Fruit fly (Drosophila melanogaster) whole organism, embryonic: ENCODE results near the gene CG10214.

Source experiments
- Atf3 ChIP-seq: fragments of 200-800 bp; sonication (Bioruptor generic); optimal IDR thresholded peaks from 3 replicates; lab custom pipeline; 2016; ENCODE audit warnings: missing biosample characterization, missing genetic modification characterization
- B-H2 ChIP-seq: fragments of 200-800 bp; sonication (Bioruptor generic); optimal IDR thresholded peaks from 2 replicates; lab custom pipeline; 2018; ENCODE audit warnings: missing biosample characterization, mild to moderate bottlenecking, missing genetic modification characterization
- Blimp-1 ChIP-seq: fragments of 200-800 bp; sonication (Bioruptor generic); optimal IDR thresholded peaks from 3 replicates; lab custom pipeline; 2018; ENCODE audit warnings: missing biosample characterization, missing genetic modification characterization, mild to moderate bottlenecking, moderate library complexity, missing genetic modification reagents
- CG10543 ChIP-seq: fragments of 200-800 bp; sonication (Bioruptor generic); optimal IDR thresholded peaks from 3 replicates; lab custom pipeline; 2017; ENCODE audit warnings: missing biosample characterization, mild to moderate bottlenecking, missing genetic modification characterization, moderate library complexity
- CG11085 ChIP-seq: fragments of 200-800 bp; sonication (Bioruptor generic); IDR thresholded peaks from 2 replicates; pipeline ENCODE4 v1.3.6; 2022; ENCODE audit warnings: missing biosample characterization, missing genetic modification characterization
- CG12659 ChIP-seq: fragments of 200-800 bp; sonication (Bioruptor generic); optimal IDR thresholded peaks from 3 replicates; lab custom pipeline; 2017; ENCODE audit warnings: mild to moderate bottlenecking, missing biosample characterization, missing genetic modification reagents, missing genetic modification characterization
- CG13775 ChIP-seq: fragments of 200-800 bp; sonication (Bioruptor generic); optimal IDR thresholded peaks from 3 replicates; lab custom pipeline; 2017; ENCODE audit warnings: missing biosample characterization, mild to moderate bottlenecking, missing genetic modification characterization
- CG14014 ChIP-seq: fragments of 200-800 bp; sonication (Bioruptor generic); IDR thresholded peaks from 2 replicates; pipeline ENCODE4 v1.3.6; 2022; ENCODE audit warnings: missing biosample characterization, missing genetic modification characterization
- CG1603 ChIP-seq: fragments of 200-800 bp; sonication (Bioruptor generic); optimal IDR thresholded peaks from 2 replicates; lab custom pipeline; 2019; ENCODE audit warnings: missing biosample characterization, mild to moderate bottlenecking, missing genetic modification characterization, moderate library complexity
- CG16815 ChIP-seq: fragments of 200-800 bp; sonication (Bioruptor generic); optimal IDR thresholded peaks from 3 replicates; lab custom pipeline; 2017; ENCODE audit warnings: missing biosample characterization, mild to moderate bottlenecking, missing genetic modification characterization
- CG17328 ChIP-seq: fragments of 200-800 bp; sonication (Bioruptor generic); IDR thresholded peaks from 2 replicates; pipeline ENCODE4 v1.3.6; 2022; ENCODE audit warnings: missing biosample characterization, missing genetic modification characterization
- CG17612 ChIP-seq: fragments of 200-800 bp; sonication (Bioruptor generic); IDR thresholded peaks from 2 replicates; pipeline ENCODE4 v1.3.6; 2022; ENCODE audit warnings: missing biosample characterization, missing genetic modification characterization
- CG2116 ChIP-seq: fragments of 200-800 bp; sonication (Bioruptor generic); optimal IDR thresholded peaks from 3 replicates; lab custom pipeline; 2018; ENCODE audit warnings: missing biosample characterization, mild to moderate bottlenecking, missing genetic modification characterization
- CG3163 ChIP-seq: fragments of 200-800 bp; sonication (Bioruptor generic); optimal IDR thresholded peaks from 3 replicates; lab custom pipeline; 2016; ENCODE audit warnings: missing biosample characterization, missing genetic modification characterization
- CG6689 ChIP-seq: fragments of 200-800 bp; sonication (Bioruptor generic); IDR thresholded peaks from 2 replicates; pipeline ENCODE4 v1.3.6; 2022; ENCODE audit warnings: missing biosample characterization, missing genetic modification characterization
- CG6765 ChIP-seq: fragments of 200-800 bp; sonication (Bioruptor generic); optimal IDR thresholded peaks from 3 replicates; lab custom pipeline; 2017; ENCODE audit warnings: missing biosample characterization, mild to moderate bottlenecking, missing genetic modification characterization
- CG8290 ChIP-seq, 3 experiments: fragments of 200-800 bp; sonication (Bioruptor generic); optimal IDR thresholded peaks; 2 replicates each; lab custom pipeline; 2016 to 2019; ENCODE audit warnings: missing biosample characterization in 3 of 3, missing genetic modification characterization in 3 of 3, mild to moderate bottlenecking in 2 of 3, moderate library complexity in 1 of 3
- CG9817 ChIP-seq: fragments of 200-800 bp; sonication (Bioruptor generic); optimal IDR thresholded peaks from 2 replicates; lab custom pipeline; 2018; ENCODE audit warnings: missing biosample characterization, mild to moderate bottlenecking, missing genetic modification characterization, moderate library complexity
- Camta ChIP-seq: fragments of 200-800 bp; sonication (Bioruptor generic); optimal IDR thresholded peaks from 2 replicates; lab custom pipeline; 2016; ENCODE audit warnings: missing biosample characterization, missing genetic modification characterization
- CoRest ChIP-seq: fragments of 200-800 bp; sonication (Bioruptor generic); optimal IDR thresholded peaks from 3 replicates; lab custom pipeline; 2018; ENCODE audit warnings: missing biosample characterization, mild to moderate bottlenecking, missing genetic modification characterization, moderate library complexity
- CrebB ChIP-seq: fragments of 200-800 bp; sonication (Bioruptor generic); optimal IDR thresholded peaks from 3 replicates; lab custom pipeline; 2018; ENCODE audit warnings: missing biosample characterization, mild to moderate bottlenecking, missing genetic modification characterization
- Dp ChIP-seq: fragments of 200-800 bp; sonication (Bioruptor generic); optimal IDR thresholded peaks from 2 replicates; lab custom pipeline; 2018; ENCODE audit warnings: missing biosample characterization, mild to moderate bottlenecking, missing genetic modification characterization, moderate library complexity
- Dref ChIP-seq: fragments of 200-800 bp; sonication (Bioruptor generic); IDR thresholded peaks from 2 replicates; pipeline ENCODE4 v1.3.6; 2022; ENCODE audit warnings: missing biosample characterization, missing genetic modification characterization
- Fer3 ChIP-seq: fragments of 200-800 bp; sonication (Bioruptor generic); optimal IDR thresholded peaks from 2 replicates; lab custom pipeline; 2018; ENCODE audit warnings: missing biosample characterization, mild to moderate bottlenecking, missing genetic modification characterization, moderate library complexity
- Hmr ChIP-seq: fragments of 200-800 bp; sonication (Bioruptor generic); optimal IDR thresholded peaks from 3 replicates; lab custom pipeline; 2017; ENCODE audit warnings: mild to moderate bottlenecking, missing biosample characterization, missing genetic modification reagents, missing genetic modification characterization
- Hsf ChIP-seq: fragments of 200-800 bp; sonication (Bioruptor generic); optimal IDR thresholded peaks from 3 replicates; lab custom pipeline; 2016; ENCODE audit warnings: missing biosample characterization, missing genetic modification characterization
- Kr ChIP-seq: fragments of 200-800 bp; sonication (Bioruptor generic); optimal IDR thresholded peaks from 2 replicates; lab custom pipeline; 2017; ENCODE audit warnings: missing biosample characterization, mild to moderate bottlenecking, missing genetic modification characterization
- Mrtf ChIP-seq: fragments of 200-800 bp; sonication (Bioruptor generic); IDR thresholded peaks from 3 replicates; pipeline ENCODE4 v1.3.6; 2022; ENCODE audit warnings: missing biosample characterization, missing genetic modification characterization
- NFAT ChIP-seq: fragments of 200-800 bp; sonication (Bioruptor generic); IDR thresholded peaks from 2 replicates; pipeline ENCODE4 v1.3.6; 2022; ENCODE audit warnings: missing biosample characterization, missing genetic modification characterization
- Six4 ChIP-seq: fragments of 200-800 bp; sonication (Bioruptor generic); optimal IDR thresholded peaks from 2 replicates; lab custom pipeline; 2016; ENCODE audit warnings: missing biosample characterization, missing genetic modification characterization
- TFAM ChIP-seq: fragments of 200-800 bp; sonication (Bioruptor generic); optimal IDR thresholded peaks from 2 replicates; lab custom pipeline; 2017; ENCODE audit warnings: missing biosample characterization, missing genetic modification characterization, inconsistent platforms
- ara ChIP-seq: fragments of 200-800 bp; sonication (Bioruptor generic); IDR thresholded peaks from 2 replicates; pipeline ENCODE4 v1.3.6; 2022; ENCODE audit warnings: missing biosample characterization, missing genetic modification characterization
- dan ChIP-seq: fragments of 200-800 bp; sonication (Bioruptor generic); IDR thresholded peaks from 2 replicates; pipeline ENCODE4 v1.3.6; 2022; ENCODE audit warnings: missing biosample characterization, missing genetic modification characterization
- esg ChIP-seq: fragments of 200-800 bp; sonication (Bioruptor generic); conservative IDR thresholded peaks from 2 replicates; pipeline ENCODE4 v1.3.6; 2022; ENCODE audit warnings: missing biosample characterization, missing genetic modification characterization
- eyg ChIP-seq: fragments of 200-800 bp; sonication (Bioruptor generic); optimal IDR thresholded peaks from 3 replicates; lab custom pipeline; 2016; ENCODE audit warnings: missing biosample characterization, missing genetic modification characterization
- fd96Cb ChIP-seq: fragments of 200-800 bp; sonication (Bioruptor generic); optimal IDR thresholded peaks from 2 replicates; lab custom pipeline; 2018; ENCODE audit warnings: missing biosample characterization, mild to moderate bottlenecking, missing genetic modification characterization, moderate library complexity
- gro ChIP-seq: fragments of 200-800 bp; sonication (Bioruptor generic); optimal IDR thresholded peaks from 2 replicates; lab custom pipeline; 2016; ENCODE audit warnings: missing biosample characterization, missing genetic modification characterization
- lilli ChIP-seq: fragments of 200-800 bp; sonication (Bioruptor generic); optimal IDR thresholded peaks from 3 replicates; lab custom pipeline; 2016; ENCODE audit warnings: missing biosample characterization, missing genetic modification characterization
- mirr ChIP-seq: fragments of 200-800 bp; sonication (Bioruptor generic); optimal IDR thresholded peaks from 3 replicates; lab custom pipeline; 2018; ENCODE audit warnings: missing biosample characterization, mild to moderate bottlenecking, missing genetic modification characterization
- pan ChIP-seq, 4 experiments: fragments of >200 bp in 3 of 4; fragments of 200-800 bp in 1 of 4; sonication (Bioruptor generic) in 1 of 4; optimal IDR thresholded peaks in 3 of 4; IDR thresholded peaks in 1 of 4; 2 replicates each; pipeline versions ENCODE4 v1.3.6 to Lab custom; 2017 to 2022; ENCODE audit warnings: missing biosample characterization in 2 of 4, missing genetic modification characterization in 2 of 4, mixed read lengths in 1 of 4
- psq ChIP-seq: fragments of 200-800 bp; sonication (Bioruptor generic); optimal IDR thresholded peaks from 2 replicates; lab custom pipeline; 2017; ENCODE audit warnings: missing biosample characterization, missing genetic modification characterization
- rib ChIP-seq: fragments of 200-800 bp; sonication (Bioruptor generic); IDR thresholded peaks from 2 replicates; pipeline ENCODE4 v1.3.6; 2022; ENCODE audit warnings: missing biosample characterization, missing genetic modification characterization
- scrt ChIP-seq: fragments of 200-800 bp; sonication (Bioruptor generic); optimal IDR thresholded peaks from 2 replicates; lab custom pipeline; 2018; ENCODE audit warnings: missing biosample characterization, mild to moderate bottlenecking, missing genetic modification characterization, moderate library complexity
- sima ChIP-seq: fragments of 200-800 bp; sonication (Bioruptor generic); optimal IDR thresholded peaks from 2 replicates; lab custom pipeline; 2016; ENCODE audit warnings: missing biosample characterization, missing genetic modification characterization
- slbo ChIP-seq: fragments of 200-800 bp; sonication (Bioruptor generic); IDR thresholded peaks from 2 replicates; pipeline ENCODE4 v1.3.6; 2022; ENCODE audit warnings: missing biosample characterization, missing genetic modification characterization
- sqz ChIP-seq: fragments of 200-800 bp; sonication (Bioruptor generic); optimal IDR thresholded peaks from 3 replicates; lab custom pipeline; 2018; ENCODE audit warnings: missing biosample characterization, mild to moderate bottlenecking, missing genetic modification characterization
- trh ChIP-seq: fragments of 200-800 bp; sonication (Bioruptor generic); optimal IDR thresholded peaks from 2 replicates; lab custom pipeline; 2016; ENCODE audit warnings: missing biosample characterization, missing genetic modification characterization
- zen ChIP-seq: fragments of 200-800 bp; sonication (Bioruptor generic); optimal IDR thresholded peaks from 3 replicates; lab custom pipeline; 2018; ENCODE audit warnings: missing biosample characterization, mild to moderate bottlenecking, missing genetic modification characterization, moderate library complexity
- zfh1 ChIP-seq: fragments of 200-800 bp; sonication (Bioruptor generic); IDR thresholded peaks from 3 replicates; pipeline ENCODE4 v1.3.6; 2022; ENCODE audit warnings: missing biosample characterization, missing genetic modification characterization

CG10214 gene

dm6 chr3R:23781466-23781935, 14.2 kb upstream of the CG10214 start, which contains the start of the genes Nup98-96 and mbc (continued):
- TF ChIP-seq Atf3 (GFP tag; lab: Kevin White, UChicago) (peak; percentile 89), esg (GFP tag; lab: Robert Waterston, UW) (peak; percentile 88), psq (GFP tag; lab: Kevin White, UChicago) (peak; percentile 50), Blimp-1 (peak; percentile 72), scrt (peak; percentile 64), slbo (GFP tag; lab: Robert Waterston, UW) (peak; percentile 93), CG12659 (peak; percentile 90), gro (GFP tag; lab: Kevin White, UChicago) (peak; percentile 81), Kr (no peak), Camta (GFP tag; lab: Kevin White, UChicago) (peak; percentile 85), NFAT (peak; percentile 67), sima (GFP tag; lab: Kevin White, UChicago) (peak; percentile 65), ara (peak; percentile 78), CG3163 (GFP tag; lab: Kevin White, UChicago) (peak; percentile 81), Six4 (peak; percentile 67), zfh1 (peak; percentile 70; the same call in 2 of the 3 replicates), Dref (GFP tag; lab: Robert Waterston, UW) (peak; percentile 44), rib (GFP tag; lab: Robert Waterston, UW) (peak; percentile 63), CG6689 (GFP tag; lab: Robert Waterston, UW) (peak; percentile 79), dan (GFP tag; lab: Robert Waterston, UW) (peak; percentile 54), CG2116 (GFP tag; lab: Kevin White, UChicago) (peak; percentile 63), CG17612 (no peak), CG8290 (GFP tag; optimal IDR thresholded peaks at IDR 0.05; lab: Kevin White, UChicago) (peak; percentile 90), CG8290 (tag; optimal IDR thresholded peaks at IDR 0.05; lab: Kevin White, UChicago) (peak; percentile 71 to 73), B-H2 (GFP tag; lab: Kevin White, UChicago) (peak; percentile 54), eyg (peak; percentile 74), Fer3 (tag; lab: Kevin White, UChicago) (peak; percentile 72), CG17328 (GFP tag; lab: Robert Waterston, UW) (peak; percentile 84), fd96Cb (peak; percentile 78), pan (optimal IDR thresholded peaks at IDR 0.05; lab: Kevin White, UChicago) (no peak), pan (GFP tag; optimal IDR thresholded peaks at IDR 0.05 in 1 of 2, IDR thresholded peaks at IDR 0.05 in 1 of 2) (peak in 1 of 2 experiments; percentile 79), Hsf (GFP tag; lab: Kevin White, UChicago) (peak; percentile 94), Mrtf (GFP tag; lab: Robert Waterston, UW) (peak; percentile 84), CoRest (tag; lab: Kevin White, UChicago) (peak; percentile 93), CrebB (tag; lab: Kevin White, UChicago) (peak; percentile 37), sqz (GFP tag; lab: Kevin White, UChicago) (peak; percentile 31), CG16815 (GFP tag; lab: Kevin White, UChicago) (peak; percentile 87), trh (peak; percentile 80), TFAM (GFP tag; lab: Kevin White, UChicago) (peak; percentile 50), Hmr (GFP tag; lab: Kevin White, UChicago) (peak; percentile 81), CG10543 (GFP tag; lab: Kevin White, UChicago) (peak; percentile 89), CG11085 (peak; percentile 76), lilli (GFP tag; lab: Kevin White, UChicago) (peak; percentile 94), CG13775 (GFP tag; lab: Kevin White, UChicago) (peak; percentile 92), zen (tag; lab: Kevin White, UChicago) (peak; percentile 84), CG1603 (tag; lab: Kevin White, UChicago) (peak; percentile 83), mirr (GFP tag; lab: Kevin White, UChicago) (peak; percentile 78), CG6765 (GFP tag; lab: Kevin White, UChicago) (peak; percentile 61), Dp (peak; percentile 49), CG14014 (peak; percentile 86), CG9817 (tag; lab: Kevin White, UChicago) (peak; percentile 90)
